Worm (Caenorhabditis elegans): ENCODE results near the gene C55A6.3.

The C55A6.3 gene

DNA sequence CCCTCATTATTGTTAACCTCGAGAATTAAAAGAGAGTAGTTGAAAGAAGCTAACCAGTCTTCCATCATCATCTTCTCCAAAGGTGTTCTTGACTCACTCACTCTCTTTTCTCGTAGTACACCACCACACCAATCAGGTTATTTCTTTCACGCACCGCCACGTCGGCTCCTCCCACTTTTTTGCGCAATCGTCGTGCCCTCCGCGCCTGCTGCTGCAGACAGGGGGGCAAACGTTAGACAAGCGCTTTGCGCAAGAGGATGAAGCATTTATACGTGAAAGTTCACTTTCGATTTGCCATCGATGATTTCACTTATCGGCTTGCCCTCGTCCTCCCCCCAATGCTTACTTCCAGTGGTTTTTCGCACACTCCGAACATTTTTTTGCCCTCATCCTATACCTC lies 12.0 kb upstream of the C55A6.3 start:
- TF ChIP-seq egrh-3 (GFP tag; IDR thresholded peaks at IDR 0.05) (no peak), him-1 (tag; optimal IDR thresholded peaks at IDR 0.05) (no peak), hmg-20 (GFP tag; IDR thresholded peaks at IDR 0.05) (no peak), tbp1 (GFP tag; optimal IDR thresholded peaks at IDR 0.05) (no peak), ztf-25 (GFP tag; IDR thresholded peaks at IDR 0.05) (no peak), zim-3 (tag; optimal IDR thresholded peaks at IDR 0.05) (no peak), zfh-2 (GFP tag; conservative IDR thresholded peaks at IDR 0.05) (peak; percentile 69)

DNA sequence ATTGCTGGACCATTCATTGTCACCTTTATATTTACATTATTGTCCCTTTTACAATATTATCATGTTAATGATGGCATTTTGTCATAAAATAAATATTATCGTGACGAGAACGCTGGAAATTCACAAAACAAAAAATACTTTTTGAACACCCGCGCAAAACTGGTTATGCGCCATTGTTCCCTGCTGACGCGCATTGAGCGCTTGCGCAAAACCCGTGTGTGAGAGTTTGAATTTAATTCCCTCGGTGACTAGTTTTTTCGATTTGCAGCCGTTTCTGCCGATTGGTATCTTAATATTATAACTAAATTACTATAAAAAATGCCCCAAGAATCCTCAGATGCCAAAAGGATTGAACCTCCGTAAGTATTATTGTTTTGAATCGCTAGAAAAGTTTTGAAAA lies 8.1 kb upstream of the C55A6.3 start, which contains the start of gene pafo-1:
TSS of gene pafo-1 (plus strand) at position 256 of the 400 bp plus-strand sequence.
- TF ChIP-seq snpc-4 (GFP tag; optimal IDR thresholded peaks at IDR 0.05) (peak; percentile 41), snpc-4 (tag; optimal IDR thresholded peaks at IDR 0.05) (peak; percentile 40 to 85 (median 67)), madf-6 (GFP tag; IDR thresholded peaks at IDR 0.05) (peak; percentile 81), ztf-25 (GFP tag; IDR thresholded peaks at IDR 0.05) (0 out of 2 replicates have a peak, but pooled peaks have one; percentile 58), lir-1 (GFP tag; conservative IDR thresholded peaks at IDR 0.05) (0 out of 2 replicates have a peak, but pooled peaks have one; percentile 42), hmg-1.2 (GFP tag; IDR thresholded peaks at IDR 0.05) (peak; percentile 64), lin-26 (GFP tag; IDR thresholded peaks at IDR 0.05) (no peak), ZK185.1 (tag; optimal IDR thresholded peaks at IDR 0.05; ENCODE audit: poor library complexity, severe bottlenecking) (peak; percentile 88), ztf-3 (GFP tag; optimal IDR thresholded peaks at IDR 0.05) (no peak), zim-3 (tag; optimal IDR thresholded peaks at IDR 0.05) (no peak), akir-1 (GFP tag; optimal IDR thresholded peaks at IDR 0.05) (no peak), F39B2.1 (GFP tag; IDR thresholded peaks at IDR 0.05) (no peak), snpc-1.3 (tag; optimal IDR thresholded peaks at IDR 0.05; ENCODE audit: insufficient read depth) (peak; percentile 40), efl-1 (GFP tag; optimal IDR thresholded peaks at IDR 0.05) (peak; percentile 90), B0019.2 (GFP tag; conservative IDR thresholded peaks at IDR 0.05) (no peak), ztf-18 (tag; optimal IDR thresholded peaks at IDR 0.05) (peak; percentile 99), D2030.7 (GFP tag; IDR thresholded peaks at IDR 0.05) (peak; percentile 85), Y95B8A.8 (GFP tag; IDR thresholded peaks at IDR 0.05) (peak; percentile 82), C17E4.6 (GFP tag; IDR thresholded peaks at IDR 0.05) (no peak), unc-62 (GFP tag; optimal IDR thresholded peaks at IDR 0.05) (no peak), nhr-80 (tag; optimal IDR thresholded peaks at IDR 0.05) (peak; percentile 27), snpc-1.1 (tag; optimal IDR thresholded peaks at IDR 0.05; ENCODE audit: insufficient read depth) (peak; percentile 47), Y56A3A.18 (GFP tag; IDR thresholded peaks at IDR 0.05) (peak; percentile 82; the same call in 1 of the 2 replicates), ceh-100 (GFP tag; IDR thresholded peaks at IDR 0.05) (peak; percentile 84), egrh-3 (GFP tag; IDR thresholded peaks at IDR 0.05) (no peak), nfyb-1 (GFP tag; IDR thresholded peaks at IDR 0.05) (peak; percentile 93), bed-1 (GFP tag; IDR thresholded peaks at IDR 0.05) (no peak), pbrm-1 (GFP tag; IDR thresholded peaks at IDR 0.05) (peak; percentile 91), lin-40 (tag; optimal IDR thresholded peaks at IDR 0.05) (peak; percentile 87), nhr-90 (tag; optimal IDR thresholded peaks at IDR 0.05) (no peak), K11D2.4 (GFP tag; IDR thresholded peaks at IDR 0.05) (peak; percentile 84), F49E8.2 (tag; optimal IDR thresholded peaks at IDR 0.05; ENCODE audit: insufficient read depth) (no peak), T07F8.4 (tag; optimal IDR thresholded peaks at IDR 0.05) (no peak), dpl-1 (GFP tag; optimal IDR thresholded peaks at IDR 0.05) (peak; percentile 95), B0035.1 (tag; optimal IDR thresholded peaks at IDR 0.05) (peak; percentile 35), xnd-1 (tag; optimal IDR thresholded peaks at IDR 0.05) (peak; percentile 65), sdz-38 (tag; optimal IDR thresholded peaks at IDR 0.05) (no peak), F23B12.7 (tag; optimal IDR thresholded peaks at IDR 0.05; ENCODE audit: insufficient read depth) (peak; percentile 30), attf-5 (GFP tag; optimal IDR thresholded peaks at IDR 0.05) (peak; percentile 89), F33H1.4 (GFP tag; IDR thresholded peaks at IDR 0.05) (peak; percentile 74), tbx-9 (tag; optimal IDR thresholded peaks at IDR 0.05; ENCODE audit: borderline replicate concordance) (no peak), madf-8 (GFP tag; conservative IDR thresholded peaks at IDR 0.05) (peak; percentile 61)
